Worm (Caenorhabditis elegans): ENCODE data around the gene nhr-136.
"Not testable (repeated sequence)": the region's sequence is repeated elsewhere in the genome, so short reads cannot be mapped to it uniquely, and the experiment has no call there.

- not testable (repeated sequence) for TF ChIP-seq nhr-25 (tag; optimal IDR thresholded peaks at IDR 0.05; ENCODE audit: borderline replicate concordance, insufficient read depth); unc-62 (GFP tag; optimal IDR thresholded peaks at IDR 0.05 in 1 of 2); unc-62 (tag; optimal IDR thresholded peaks at IDR 0.05); ama-1 (optimal IDR thresholded peaks at IDR 0.05)
Observed at ce11 chrV:12130688-12131087, 23.7 kb downstream of the nhr-136 start, which contains the start of gene C27A7.6.
